Worm (Caenorhabditis elegans) whole organism, L4 larva: ENCODE data around the gene Y39E4A.1.

Experiments
- F10B5.3 ChIP-seq: sonication (generic microtip); optimal IDR thresholded peaks from 2 replicates; lab custom pipeline; 2016; ENCODE audit warnings: mild to moderate bottlenecking, missing genetic modification characterization, missing compliant biosample characterization
- F49E8.2 ChIP-seq: sonication (generic microtip); optimal IDR thresholded peaks from 2 replicates; lab custom pipeline; 2016; ENCODE audit warnings: missing compliant biosample characterization, mild to moderate bottlenecking, missing genetic modification characterization, borderline replicate concordance
- T26A8.4 ChIP-seq: fragments of 200-800 bp; sonication (Bioruptor generic); IDR thresholded peaks from 2 replicates; pipeline ENCODE4 v1.3.6; 2022; ENCODE audit warnings: missing genetic modification characterization, missing compliant biosample characterization
- Y5F2A.4 ChIP-seq: fragments of 200-800 bp; sonication (Bioruptor generic); optimal IDR thresholded peaks from 2 replicates; lab custom pipeline; 2018; ENCODE audit warnings: mild to moderate bottlenecking, missing genetic modification characterization, missing compliant biosample characterization
- aha-1 ChIP-seq: fragments of 150-350 bp; peaks from one replicate; lab custom pipeline; 2014; ENCODE audit warnings: missing biosample characterization, missing genetic modification characterization
- ama-1 ChIP-seq: fragments of 150-350 bp; optimal IDR thresholded peaks from 2 replicates; lab custom pipeline; 2014; ENCODE audit warnings: inconsistent platforms, mixed read lengths
- ceh-20 ChIP-seq: fragments of 200-800 bp; sonication (Bioruptor generic); IDR thresholded peaks from 2 replicates; pipeline ENCODE4 v1.3.6; 2022; ENCODE audit warnings: missing genetic modification reagents, missing genetic modification characterization, missing compliant biosample characterization
- ceh-62 ChIP-seq: sonication (generic microtip); optimal IDR thresholded peaks from 2 replicates; lab custom pipeline; 2017; ENCODE audit warnings: missing biosample characterization, missing genetic modification characterization
- ctbp-1 ChIP-seq: fragments of 200-800 bp; sonication (Bioruptor generic); IDR thresholded peaks from 2 replicates; pipeline ENCODE4 v1.3.6; 2022; ENCODE audit warnings: missing genetic modification reagents, missing genetic modification characterization, missing compliant biosample characterization
- daf-12 ChIP-seq: fragments of 150-350 bp; optimal IDR thresholded peaks from 2 replicates; lab custom pipeline; 2014; ENCODE audit warnings: missing biosample characterization, missing genetic modification reagents, missing genetic modification characterization
- daf-16 ChIP-seq, 3 experiments: sonication (generic microtip); optimal IDR thresholded peaks; 2 replicates each; lab custom pipeline; 2016 to 2017; ENCODE audit warnings: missing genetic modification characterization in 3 of 3, missing genetic modification reagents in 3 of 3, mild to moderate bottlenecking in 2 of 3, missing compliant biosample characterization in 2 of 3, missing biosample characterization in 1 of 3, moderate library complexity in 1 of 3
- daf-8 ChIP-seq: fragments of 200-800 bp; sonication (Bioruptor generic); IDR thresholded peaks from 2 replicates; pipeline ENCODE4 v1.3.6; 2022; ENCODE audit warnings: missing genetic modification characterization, missing compliant biosample characterization
- dmd-6 ChIP-seq: fragments of 200-800 bp; sonication (Bioruptor generic); IDR thresholded peaks from 2 replicates; pipeline ENCODE4 v1.3.6; 2022; ENCODE audit warnings: missing genetic modification reagents, missing genetic modification characterization, missing compliant biosample characterization
- dve-1 ChIP-seq: sonication (generic microtip); optimal IDR thresholded peaks from 2 replicates; lab custom pipeline; 2017; ENCODE audit warnings: antibody characterized with exemption, mild to moderate bottlenecking, missing genetic modification characterization, missing compliant biosample characterization; ENCODE audit not compliant: insufficient read depth
- egl-27 ChIP-seq: sonication (generic microtip); optimal IDR thresholded peaks from 3 replicates; lab custom pipeline; 2017; ENCODE audit warnings: missing biosample characterization, missing genetic modification reagents, missing genetic modification characterization
- egl-43 ChIP-seq: fragments of 200-800 bp; sonication (Bioruptor generic); IDR thresholded peaks from 2 replicates; pipeline ENCODE4 v1.3.6; 2022; ENCODE audit warnings: missing genetic modification reagents, missing genetic modification characterization, missing compliant biosample characterization
- fkh-10 ChIP-seq: fragments of 150-350 bp; optimal IDR thresholded peaks from 2 replicates; lab custom pipeline; 2014; ENCODE audit warnings: missing biosample characterization, missing genetic modification reagents, missing genetic modification characterization
- gei-8 ChIP-seq: fragments of 200-800 bp; sonication (Bioruptor generic); optimal IDR thresholded peaks from 2 replicates; lab custom pipeline; 2018; ENCODE audit warnings: mild to moderate bottlenecking, missing genetic modification characterization, missing compliant biosample characterization
- hlh-11 ChIP-seq: fragments of 200-800 bp; sonication (Bioruptor generic); optimal IDR thresholded peaks from 2 replicates; lab custom pipeline; 2018; ENCODE audit warnings: mild to moderate bottlenecking, missing genetic modification characterization, missing compliant biosample characterization
- hlh-30 ChIP-seq: sonication (generic microtip); optimal IDR thresholded peaks from 2 replicates; lab custom pipeline; 2017; ENCODE audit warnings: antibody characterized with exemption, mild to moderate bottlenecking, missing genetic modification characterization, missing compliant biosample characterization; ENCODE audit not compliant: insufficient read depth
- lin-13 ChIP-seq: fragments of 150-350 bp; optimal IDR thresholded peaks from 2 replicates; lab custom pipeline; 2014; ENCODE audit warnings: missing biosample characterization, missing genetic modification reagents, missing genetic modification characterization
- lin-38 ChIP-seq: fragments of 200-800 bp; sonication (Bioruptor generic); IDR thresholded peaks from 2 replicates; pipeline ENCODE4 v1.3.6; 2022; ENCODE audit warnings: missing genetic modification reagents, missing genetic modification characterization, missing compliant biosample characterization
- lin-39 ChIP-seq: fragments of 150-350 bp; optimal IDR thresholded peaks from 2 replicates; lab custom pipeline; 2014; ENCODE audit warnings: missing biosample characterization, missing genetic modification reagents, missing genetic modification characterization
- lsy-2 ChIP-seq, 2 experiments: fragments of 150-350 bp in 1 of 2; sonication (generic microtip) in 1 of 2; optimal IDR thresholded peaks; 2 replicates each; lab custom pipeline; 2014 to 2017; ENCODE audit warnings: missing biosample characterization in 2 of 2, missing genetic modification characterization in 2 of 2
- mdt-29 ChIP-seq: fragments of 200-800 bp; sonication (Bioruptor generic); IDR thresholded peaks from 2 replicates; pipeline ENCODE4 v1.3.6; 2022; ENCODE audit warnings: missing genetic modification reagents, missing genetic modification characterization, missing compliant biosample characterization
- mep-1 ChIP-seq: fragments of 150-350 bp; sonication (generic microtip); optimal IDR thresholded peaks from 3 replicates; lab custom pipeline; 2014; ENCODE audit warnings: missing biosample characterization, missing genetic modification characterization
- nhr-10 ChIP-seq: fragments of 150-350 bp; optimal IDR thresholded peaks from 2 replicates; lab custom pipeline; 2014; ENCODE audit warnings: missing biosample characterization, missing genetic modification characterization
- pha-4 ChIP-seq, 2 experiments: fragments of 150-350 bp in 1 of 2; fragments of 200-800 bp in 1 of 2; sonication (Bioruptor generic) in 1 of 2; IDR thresholded peaks in 1 of 2; optimal IDR thresholded peaks in 1 of 2; 2 replicates each; pipeline versions ENCODE4 v1.3.6 to Lab custom; 2014 to 2022; ENCODE audit warnings: missing genetic modification characterization in 2 of 2, missing genetic modification reagents in 2 of 2, missing biosample characterization in 1 of 2, missing compliant biosample characterization in 1 of 2
- php-3 ChIP-seq: fragments of 200-800 bp; sonication (Bioruptor generic); IDR thresholded peaks from 2 replicates; pipeline ENCODE4 v1.3.6; 2022; ENCODE audit warnings: missing genetic modification reagents, missing genetic modification characterization, missing compliant biosample characterization
- rbr-2 ChIP-seq: sonication (generic microtip); optimal IDR thresholded peaks from 2 replicates; lab custom pipeline; 2016; ENCODE audit warnings: missing genotype, missing genetic modification characterization, missing compliant biosample characterization
- set-16 ChIP-seq: fragments of 200-800 bp; sonication (Bioruptor generic); IDR thresholded peaks from 2 replicates; pipeline ENCODE4 v1.3.6; 2022; ENCODE audit warnings: missing genetic modification reagents, missing genetic modification characterization, missing compliant biosample characterization
- snpc-4 ChIP-seq: fragments of 150-350 bp; optimal IDR thresholded peaks from 2 replicates; lab custom pipeline; 2014; ENCODE audit warnings: missing biosample characterization, missing genetic modification characterization
- spr-1 ChIP-seq: sonication (generic microtip); optimal IDR thresholded peaks from 2 replicates; lab custom pipeline; 2016; ENCODE audit warnings: mild to moderate bottlenecking, missing genetic modification characterization, missing compliant biosample characterization
- unc-62 ChIP-seq, 3 experiments: fragments of 150-350 bp in 1 of 3; sonication (generic microtip); optimal IDR thresholded peaks in 2 of 3; peaks in 1 of 3; 1 replicate in 1 of 3; 2 replicates in 2 of 3; lab custom pipeline; 2014 to 2017; ENCODE audit warnings: missing biosample characterization in 3 of 3, missing genetic modification characterization in 3 of 3, missing genetic modification reagents in 3 of 3, missing genotype in 1 of 3
- zfp-2 ChIP-seq: sonication (generic microtip); optimal IDR thresholded peaks from 2 replicates; lab custom pipeline; 2016; ENCODE audit warnings: mild to moderate bottlenecking, missing genetic modification characterization, missing compliant biosample characterization
- zfp-3 ChIP-seq: fragments of 200-800 bp; sonication (Bioruptor generic); conservative IDR thresholded peaks from 2 replicates; pipeline ENCODE4 v1.3.6; 2022; ENCODE audit warnings: missing genetic modification reagents, missing genetic modification characterization, missing compliant biosample characterization
- zip-2 ChIP-seq: fragments of 150-350 bp; optimal IDR thresholded peaks from 2 replicates; lab custom pipeline; 2014; ENCODE audit warnings: missing biosample characterization, missing genetic modification characterization
- ztf-11 ChIP-seq: fragments of 150-350 bp; optimal IDR thresholded peaks from 2 replicates; lab custom pipeline; 2014; ENCODE audit warnings: missing biosample characterization, missing genetic modification characterization
- ztf-7 ChIP-seq: fragments of 150-350 bp; optimal IDR thresholded peaks from 2 replicates; lab custom pipeline; 2014; ENCODE audit warnings: missing biosample characterization, missing genetic modification characterization

Y39E4A.1 gene

ce11 chrIII:12931786-12932427 lies 19.3 kb upstream of the Y39E4A.1 start, which contains the start of gene rbm-7 (continued):
- TF ChIP-seq zfp-3 (0 out of 2 replicates have a peak, but pooled peaks have one; percentile 69), hlh-30 (tag; lab: Kevin White, UChicago) (peak; percentile 49), pha-4 (GFP tag; IDR thresholded peaks at IDR 0.05; lab: Robert Waterston, UW) (no peak), pha-4 (tag; optimal IDR thresholded peaks at IDR 0.05; lab: Kevin White, UChicago) (no peak), gei-8 (no peak), zfp-2 (tag; lab: Kevin White, UChicago) (no peak), php-3 (no peak), ztf-7 (no peak), F10B5.3 (tag; lab: Kevin White, UChicago) (no peak), daf-12 (tag; lab: Kevin White, UChicago) (no peak), mep-1 (tag; lab: Kevin White, UChicago) (peak; percentile 75), nhr-10 (no peak), ztf-11 (tag; lab: Kevin White, UChicago) (no peak)
- TF ChIP-seq, all 104 proteins: peak for 26

DNA sequence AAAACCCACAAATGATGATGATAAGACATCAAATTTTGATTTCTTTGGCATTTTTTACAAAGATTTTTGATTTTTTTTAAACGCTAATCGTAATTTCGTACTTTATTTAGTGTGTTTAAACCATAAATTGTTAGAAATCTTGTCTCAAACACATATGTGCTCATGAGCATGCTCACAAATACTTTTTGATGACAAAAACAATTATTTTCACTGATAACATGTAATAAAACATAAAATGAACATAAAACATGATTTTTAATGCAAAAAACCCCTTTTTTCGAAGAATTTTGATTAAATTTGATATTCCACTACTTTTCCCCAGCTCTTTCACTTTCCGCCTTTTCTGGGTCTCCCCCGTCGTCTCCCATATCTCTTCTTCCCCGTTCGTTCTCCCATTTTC lies 18.4 kb upstream of the Y39E4A.1 start:
- TF ChIP-seq daf-16 (GFP tag; optimal IDR thresholded peaks at IDR 0.05; lab: Kevin White, UChicago), result no peak
- peak; percentile 23 for TF ChIP-seq daf-16 (tag; optimal IDR thresholded peaks at IDR 0.05; lab: Kevin White, UChicago)
- no peak for TF ChIP-seq T26A8.4 (GFP tag; lab: Robert Waterston, UW)
- no peak for TF ChIP-seq ama-1 (lab: Kevin White, UChicago)
- TF ChIP-seq php-3, result peak; percentile 66; the same call in 1 of the 2 replicates
- TF ChIP-seq lin-39 (tag; lab: Kevin White, UChicago), result no peak
- TF ChIP-seq set-16, result no peak
- no peak for TF ChIP-seq egl-27 (tag; lab: Kevin White, UChicago)

- TF ChIP-seq dmd-6 (GFP tag; lab: Robert Waterston, UW) (no peak), snpc-4 (tag; lab: Kevin White, UChicago) (no peak), aha-1 (peak; percentile 72), unc-62 (GFP tag; optimal IDR thresholded peaks at IDR 0.05 in 1 of 2; lab: Kevin White, UChicago) (peak in 1 of 2 experiments; percentile 44), unc-62 (tag; optimal IDR thresholded peaks at IDR 0.05; lab: Kevin White, UChicago) (no peak), spr-1 (tag; lab: Kevin White, UChicago) (no peak), lin-13 (GFP tag; lab: Kevin White, UChicago) (no peak), ceh-62 (tag; lab: Kevin White, UChicago) (no peak), ctbp-1 (no peak), egl-43 (no peak)
Measured at ce11 chrIII:12934417-12934816, 16.8 kb upstream of the Y39E4A.1 start, which contains the start of gene epg-3. epg-3 (plus strand) TSS chrIII:12934717.

- TF ChIP-seq daf-8 (GFP tag; lab: Robert Waterston, UW) (no peak), dve-1 (tag; lab: Kevin White, UChicago) (peak; percentile 7), Y5F2A.4 (no peak), set-16 (peak; percentile 39; the same call in 1 of the 2 replicates), F49E8.2 (tag; lab: Kevin White, UChicago) (no peak), rbr-2 (tag; lab: Kevin White, UChicago) (peak; percentile 32), fkh-10 (peak; percentile 42), egl-43 (0 out of 2 replicates have a peak, but pooled peaks have one; percentile 9), hlh-11 (tag; lab: Kevin White, UChicago) (peak; percentile 3), aha-1 (peak; percentile 79), ceh-20 (peak; percentile 39; the same call in 1 of the 2 replicates), lin-38 (GFP tag; lab: Robert Waterston, UW) (peak; percentile 30; the same call in 1 of the 2 replicates), gei-8 (peak; percentile 6), lsy-2 (tag; optimal IDR thresholded peaks at IDR 0.05; lab: Kevin White, UChicago) (peak in 1 of 2 experiments; percentile 14), mdt-29 (GFP tag; lab: Robert Waterston, UW) (0 out of 2 replicates have a peak, but pooled peaks have one; percentile 23), pha-4 (GFP tag; IDR thresholded peaks at IDR 0.05; lab: Robert Waterston, UW) (peak; percentile 49; the same call in 1 of the 2 replicates), pha-4 (tag; optimal IDR thresholded peaks at IDR 0.05; lab: Kevin White, UChicago) (no peak), zip-2 (tag; lab: Kevin White, UChicago) (no peak)
Measured at ce11 chrIII:12942307-12942706, 8.9 kb upstream of the Y39E4A.1 start, which contains the start of gene unc-25. unc-25 (plus strand) TSS chrIII:12942651.
